Fruit fly (Drosophila melanogaster): ENCODE data around the gene CG13474.
A peak's percentile ranks its signal among the peaks of the same experiment; 100 is the strongest.

The CG13474 gene

dm6 chr3L:14708053-14708452 lies 11.1 kb upstream of the CG13474 start (continued):
- TF ChIP-seq Fer1 (GFP tag; optimal IDR thresholded peaks at IDR 0.05) (peak; percentile 64), CrebB (tag; optimal IDR thresholded peaks at IDR 0.05) (peak; percentile 23), hkb (optimal IDR thresholded peaks at IDR 0.05) (no peak), hkb (GFP tag; IDR thresholded peaks at IDR 0.05) (peak; percentile 68), CG13424 (tag; optimal IDR thresholded peaks at IDR 0.05) (peak; percentile 6), Hr51 (GFP tag; optimal IDR thresholded peaks at IDR 0.05) (peak in 1 of 2 experiments; percentile 33), CG4854 (GFP tag; optimal IDR thresholded peaks at IDR 0.05) (peak; percentile 53), fd64A (GFP tag; optimal IDR thresholded peaks at IDR 0.05) (peak; percentile 9), scrt (GFP tag; optimal IDR thresholded peaks at IDR 0.05) (peak; percentile 32), Ets97D (GFP tag; optimal IDR thresholded peaks at IDR 0.05) (peak; percentile 1), CG10431 (GFP tag; optimal IDR thresholded peaks at IDR 0.05) (no peak), CG9609 (GFP tag; optimal IDR thresholded peaks at IDR 0.05) (no peak), luna (GFP tag; optimal IDR thresholded peaks at IDR 0.05) (peak; percentile 5), CG8281 (tag; optimal IDR thresholded peaks at IDR 0.05) (peak; percentile 37), vfl (GFP tag; optimal IDR thresholded peaks at IDR 0.05) (peak; percentile 5), CG6254 (GFP tag; optimal IDR thresholded peaks at IDR 0.05) (no peak), gro (GFP tag; optimal IDR thresholded peaks at IDR 0.05) (peak; percentile 48), CG7786 (GFP tag; optimal IDR thresholded peaks at IDR 0.05) (peak; percentile 5), CG1792 (GFP tag; optimal IDR thresholded peaks at IDR 0.05) (peak; percentile 74), HLH54F (GFP tag; optimal IDR thresholded peaks at IDR 0.05) (peak; percentile 23), CG32767 (GFP tag; IDR thresholded peaks at IDR 0.05) (0 out of 2 replicates have a peak, but pooled peaks have one; percentile 13), sc (optimal IDR thresholded peaks at IDR 0.05) (no peak), sc (GFP tag; optimal IDR thresholded peaks at IDR 0.05) (peak; percentile 38), fd3F (GFP tag; optimal IDR thresholded peaks at IDR 0.05) (peak; percentile 41), zf30C (GFP tag; optimal IDR thresholded peaks at IDR 0.05) (no peak), Usf (GFP tag; optimal IDR thresholded peaks at IDR 0.05) (no peak), yki (optimal IDR thresholded peaks at IDR 0.05) (no peak), ham (GFP tag; IDR thresholded peaks at IDR 0.05) (no peak), lbe (GFP tag; optimal IDR thresholded peaks at IDR 0.05) (peak; percentile 44), chif (GFP tag; optimal IDR thresholded peaks at IDR 0.05) (peak in 1 of 2 experiments; percentile 64), pum (GFP tag; optimal IDR thresholded peaks at IDR 0.05) (peak; percentile 0), CG7987 (GFP tag; optimal IDR thresholded peaks at IDR 0.05) (peak; percentile 69), CG13123 (GFP tag; optimal IDR thresholded peaks at IDR 0.05) (peak; percentile 56), nerfin-2 (GFP tag; IDR thresholded peaks at IDR 0.05; ENCODE audit: partially characterized antibody) (no peak), CG6813 (GFP tag; optimal IDR thresholded peaks at IDR 0.05) (peak; percentile 50), Meics (GFP tag; optimal IDR thresholded peaks at IDR 0.05) (peak; percentile 44), CG16779 (GFP tag; IDR thresholded peaks at IDR 0.05) (peak; percentile 48; the same call in 1 of the 2 replicates), kay (GFP tag; optimal IDR thresholded peaks at IDR 0.05) (peak; percentile 33), CG11560 (tag; IDR thresholded peaks at IDR 0.05) (no peak), CG10654 (GFP tag; optimal IDR thresholded peaks at IDR 0.05) (peak; percentile 37), Mes4 (GFP tag; optimal IDR thresholded peaks at IDR 0.05) (peak; percentile 12), Fer2 (tag; optimal IDR thresholded peaks at IDR 0.05) (peak; percentile 65), CG5180 (GFP tag; optimal IDR thresholded peaks at IDR 0.05) (no peak), pan (optimal IDR thresholded peaks at IDR 0.05) (no peak), pan (GFP tag; optimal IDR thresholded peaks at IDR 0.05 in 1 of 2, IDR thresholded peaks at IDR 0.05 in 1 of 2) (peak in 1 of 2 experiments; percentile 62), Dip3 (GFP tag; optimal IDR thresholded peaks at IDR 0.05) (peak; percentile 12), ftz-f1 (GFP tag; optimal IDR thresholded peaks at IDR 0.05) (no peak), CG15601 (tag; optimal IDR thresholded peaks at IDR 0.05) (peak; percentile 22), CG1233 (GFP tag; optimal IDR thresholded peaks at IDR 0.05) (peak; percentile 52), CG15269 (tag; optimal IDR thresholded peaks at IDR 0.05) (peak; percentile 35), Ada2b (GFP tag; IDR thresholded peaks at IDR 0.05) (0 out of 2 replicates have a peak, but pooled peaks have one; percentile 26)

All from whole organism, embryonic.